Fruit fly (Drosophila melanogaster) whole organism, adult: ENCODE data around the gene CG32267.

Experiments
- CG11617 ChIP-seq: fragments of 200-800 bp; sonication (Bioruptor generic); optimal IDR thresholded peaks from 2 replicates; lab custom pipeline; 2017; ENCODE audit warnings: mild to moderate bottlenecking, missing biosample characterization, missing genetic modification reagents, missing genetic modification characterization
- CG12768 ChIP-seq: fragments of 200-800 bp; sonication (Bioruptor generic); optimal IDR thresholded peaks from 2 replicates; lab custom pipeline; 2017; ENCODE audit warnings: missing biosample characterization, missing genetic modification characterization, mild to moderate bottlenecking, moderate library complexity, missing genetic modification reagents
- CG14711 ChIP-seq: fragments of 200-800 bp; sonication (Bioruptor generic); optimal IDR thresholded peaks from 2 replicates; lab custom pipeline; 2018; ENCODE audit warnings: missing biosample characterization, mild to moderate bottlenecking, missing genetic modification characterization, moderate library complexity
- CG1620 ChIP-seq: fragments of 200-800 bp; sonication (Bioruptor generic); optimal IDR thresholded peaks from 2 replicates; lab custom pipeline; 2016; ENCODE audit warnings: missing biosample characterization, missing genetic modification characterization
- CG33017 ChIP-seq: fragments of 200-800 bp; sonication (Bioruptor generic); optimal IDR thresholded peaks from 2 replicates; lab custom pipeline; 2018; ENCODE audit warnings: missing biosample characterization, mild to moderate bottlenecking, missing genetic modification characterization, moderate library complexity
- CG5204 ChIP-seq: fragments of 200-800 bp; sonication (Bioruptor generic); optimal IDR thresholded peaks from 2 replicates; lab custom pipeline; 2016; ENCODE audit warnings: missing biosample characterization, missing genetic modification characterization
- CG7045 ChIP-seq: fragments of 200-800 bp; sonication (Bioruptor generic); optimal IDR thresholded peaks from 2 replicates; lab custom pipeline; 2017; ENCODE audit warnings: missing biosample characterization, mild to moderate bottlenecking, missing genetic modification characterization
- CG7101 ChIP-seq: fragments of 200-800 bp; sonication (Bioruptor generic); optimal IDR thresholded peaks from 2 replicates; lab custom pipeline; 2018; ENCODE audit warnings: missing biosample characterization, mild to moderate bottlenecking, missing genetic modification characterization, moderate library complexity
- Clk ChIP-seq: fragments of 200-800 bp; sonication (Bioruptor generic); optimal IDR thresholded peaks from 2 replicates; lab custom pipeline; 2017; ENCODE audit warnings: missing biosample characterization, missing genetic modification characterization
- Crg-1 ChIP-seq: fragments of 200-800 bp; sonication (Bioruptor generic); optimal IDR thresholded peaks from 2 replicates; lab custom pipeline; 2016; ENCODE audit warnings: missing biosample characterization, missing genetic modification characterization
- Hr96 ChIP-seq: fragments of 200-800 bp; sonication (Bioruptor generic); optimal IDR thresholded peaks from 2 replicates; lab custom pipeline; 2016; ENCODE audit warnings: missing biosample characterization, missing genetic modification characterization
- Mnt ChIP-seq: fragments of 200-800 bp; sonication (Bioruptor generic); optimal IDR thresholded peaks from 2 replicates; lab custom pipeline; 2016; ENCODE audit warnings: missing biosample characterization, mild to moderate bottlenecking, missing genetic modification characterization
- bab1 ChIP-seq: fragments of 200-800 bp; sonication (Bioruptor generic); optimal IDR thresholded peaks from 3 replicates; lab custom pipeline; 2019; ENCODE audit warnings: missing biosample characterization, mild to moderate bottlenecking, missing genetic modification characterization, moderate library complexity
- cic ChIP-seq: fragments of 200-800 bp; sonication (Bioruptor generic); optimal IDR thresholded peaks from 2 replicates; lab custom pipeline; 2017; ENCODE audit warnings: missing biosample characterization, mild to moderate bottlenecking, missing genetic modification characterization, moderate library complexity
- cnc ChIP-seq, 2 experiments: fragments of >200 bp; optimal IDR thresholded peaks; 2 replicates each; lab custom pipeline; 2017
- kay ChIP-seq: fragments of 200-800 bp; sonication (Bioruptor generic); peaks from one replicate; lab custom pipeline; 2016; ENCODE audit warnings: missing biosample characterization, missing genetic modification characterization, borderline replicate concordance
- ovo ChIP-seq: fragments of 200-800 bp; sonication (Bioruptor generic); optimal IDR thresholded peaks from 2 replicates; lab custom pipeline; 2016; ENCODE audit warnings: missing biosample characterization, missing genetic modification characterization
- pad ChIP-seq: fragments of 200-800 bp; sonication (Bioruptor generic); optimal IDR thresholded peaks from 3 replicates; lab custom pipeline; 2017; ENCODE audit warnings: missing biosample characterization, missing genetic modification characterization, mild to moderate bottlenecking, moderate library complexity, missing genetic modification reagents
- tj ChIP-seq: fragments of 200-800 bp; sonication (Bioruptor generic); optimal IDR thresholded peaks from 3 replicates; lab custom pipeline; 2017; ENCODE audit warnings: missing biosample characterization, mild to moderate bottlenecking, missing genetic modification characterization, moderate library complexity
- toe ChIP-seq: fragments of 200-800 bp; sonication (Bioruptor generic); optimal IDR thresholded peaks from 2 replicates; lab custom pipeline; 2016; ENCODE audit warnings: missing biosample characterization, missing genetic modification characterization

CG32267 gene

DNA sequence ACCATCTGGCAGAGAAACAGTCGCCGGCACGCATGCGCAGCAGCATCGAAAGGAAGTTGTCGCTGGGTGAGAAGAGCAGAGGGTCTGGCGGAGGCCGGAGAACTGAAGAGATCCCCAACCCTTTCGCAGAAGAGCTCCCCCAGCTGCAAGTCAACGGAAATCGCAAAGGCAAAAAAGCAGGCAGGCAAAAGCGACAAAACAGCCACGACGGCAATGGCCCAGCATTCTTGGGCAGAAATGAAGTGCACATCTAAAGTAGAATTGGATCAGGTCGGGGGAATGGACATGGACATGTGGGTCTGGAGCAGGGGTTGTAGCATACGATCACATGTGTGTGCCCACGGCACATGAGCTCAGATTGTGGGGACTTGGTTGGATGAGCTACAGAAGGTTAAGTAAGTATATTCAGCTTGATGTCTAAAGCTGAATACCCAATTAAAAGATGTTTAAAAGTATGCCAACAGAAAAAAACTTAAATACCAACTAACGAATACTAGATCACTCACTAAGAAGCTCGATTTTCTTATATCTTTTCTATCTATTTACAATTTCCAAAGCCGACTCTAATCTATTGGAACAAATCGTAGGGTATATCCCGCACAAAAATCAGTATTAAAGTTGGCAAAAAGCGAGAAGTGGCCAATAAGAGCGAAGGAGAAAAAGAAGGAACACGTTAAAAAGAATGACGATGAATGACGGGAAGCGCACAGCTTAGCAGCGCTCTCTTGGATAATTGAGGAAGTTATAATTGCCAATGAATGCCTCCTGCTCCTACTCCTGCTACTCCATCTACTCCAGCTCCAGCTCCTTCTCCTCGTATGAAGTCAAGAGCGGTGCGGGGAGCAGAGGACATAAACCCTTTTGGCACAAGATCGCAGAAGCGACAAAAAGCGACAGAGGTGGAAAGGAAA, 29.9 kb downstream of the CG32267 start:
- TF ChIP-seq ovo (GFP tag; lab: Kevin White, UChicago) = no peak
- no peak for TF ChIP-seq kay (GFP tag; lab: Kevin White, UChicago)
- TF ChIP-seq CG7101 = no peak
- TF ChIP-seq CG5204 (GFP tag; lab: Kevin White, UChicago) = no peak

DNA sequence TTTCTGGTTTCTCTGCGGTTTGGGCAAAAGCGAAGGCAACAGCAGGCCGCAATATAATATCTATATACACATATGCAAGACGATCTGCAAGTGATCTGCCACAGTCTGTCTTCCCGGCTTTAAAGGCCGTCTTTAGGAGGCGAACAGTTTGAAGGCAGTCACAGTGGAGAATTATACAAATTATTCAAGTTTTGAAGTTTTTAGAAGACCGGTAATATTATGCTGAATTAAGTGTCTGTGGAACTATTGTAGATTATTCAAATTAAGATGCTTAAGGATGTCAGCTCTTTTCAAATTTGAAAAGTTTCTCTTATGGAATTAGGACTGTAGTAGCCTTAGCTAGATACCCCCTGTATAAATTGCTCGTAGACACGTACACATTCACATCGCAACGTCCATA, 31.8 kb downstream of the CG32267 start:
- no peak for TF ChIP-seq Crg-1 (GFP tag; lab: Kevin White, UChicago)
- TF ChIP-seq cnc (optimal IDR thresholded peaks at IDR 0.05; lab: Kevin White, UChicago) = no peak
- no peak for TF ChIP-seq CG14711
- TF ChIP-seq cic = no peak
- TF ChIP-seq Mnt (GFP tag; lab: Kevin White, UChicago) = no peak
- no peak for TF ChIP-seq bab1 (GFP tag; lab: Kevin White, UChicago)
- no peak for TF ChIP-seq CG11617 (GFP tag; lab: Kevin White, UChicago)
- no peak for TF ChIP-seq CG12768 (GFP tag; lab: Kevin White, UChicago)
- TF ChIP-seq pad = no peak
- no peak for TF ChIP-seq toe (GFP tag; lab: Kevin White, UChicago)
- TF ChIP-seq CG1620 = no peak
- no peak for TF ChIP-seq tj (GFP tag; lab: Kevin White, UChicago)
- no peak for TF ChIP-seq CG7101
- TF ChIP-seq CG5204 (GFP tag; lab: Kevin White, UChicago) = no peak

DNA sequence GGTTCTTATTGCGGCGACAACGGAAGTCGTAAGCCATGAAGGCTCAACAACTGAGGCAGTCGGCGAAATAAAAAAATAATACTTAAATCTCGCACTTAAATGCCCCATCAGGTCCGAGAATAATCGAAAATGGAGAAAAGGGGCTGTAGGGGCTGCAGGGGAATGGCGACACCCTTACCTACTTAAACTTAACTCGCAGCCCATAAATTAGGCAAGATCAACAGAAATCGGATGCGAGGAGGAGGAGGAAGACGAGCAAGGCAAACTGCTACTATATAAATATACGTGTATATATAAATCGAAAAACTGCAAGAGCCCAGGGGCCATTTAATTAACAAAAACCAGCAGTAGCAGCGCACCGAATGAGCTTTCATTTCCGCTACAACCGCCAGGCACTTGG, 32.3 kb downstream of the CG32267 start:
- TF ChIP-seq pad (no peak), kay (GFP tag; lab: Kevin White, UChicago) (no peak), CG11617 (GFP tag; lab: Kevin White, UChicago) (no peak), tj (GFP tag; lab: Kevin White, UChicago) (peak; percentile 50)

DNA sequence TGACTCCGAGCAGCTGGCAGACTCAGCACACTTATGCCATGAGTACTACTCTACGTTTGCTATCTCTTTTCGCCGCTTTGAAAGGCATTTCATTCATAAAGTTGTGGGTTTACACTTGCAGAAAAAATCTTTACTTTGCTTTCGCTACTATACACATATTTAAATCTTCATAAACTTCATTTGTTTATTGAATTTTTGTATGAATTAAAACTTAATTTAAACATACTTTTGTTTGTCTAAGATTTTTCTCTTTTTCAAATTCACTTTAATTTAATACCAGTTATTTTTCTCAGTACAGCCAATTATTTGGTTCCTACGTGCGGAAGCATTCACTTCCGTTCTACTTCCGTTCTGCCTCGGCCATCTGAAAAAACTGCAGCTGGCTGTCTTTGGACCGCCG, 33.4 kb downstream of the CG32267 start:
- TF ChIP-seq CG14711 (no peak), ovo (GFP tag; lab: Kevin White, UChicago) (no peak), CG33017 (tag; lab: Kevin White, UChicago) (no peak), CG1620 (no peak), toe (GFP tag; lab: Kevin White, UChicago) (no peak), CG12768 (GFP tag; lab: Kevin White, UChicago) (no peak), pad (no peak), CG5204 (GFP tag; lab: Kevin White, UChicago) (no peak), Crg-1 (GFP tag; lab: Kevin White, UChicago) (no peak)

DNA sequence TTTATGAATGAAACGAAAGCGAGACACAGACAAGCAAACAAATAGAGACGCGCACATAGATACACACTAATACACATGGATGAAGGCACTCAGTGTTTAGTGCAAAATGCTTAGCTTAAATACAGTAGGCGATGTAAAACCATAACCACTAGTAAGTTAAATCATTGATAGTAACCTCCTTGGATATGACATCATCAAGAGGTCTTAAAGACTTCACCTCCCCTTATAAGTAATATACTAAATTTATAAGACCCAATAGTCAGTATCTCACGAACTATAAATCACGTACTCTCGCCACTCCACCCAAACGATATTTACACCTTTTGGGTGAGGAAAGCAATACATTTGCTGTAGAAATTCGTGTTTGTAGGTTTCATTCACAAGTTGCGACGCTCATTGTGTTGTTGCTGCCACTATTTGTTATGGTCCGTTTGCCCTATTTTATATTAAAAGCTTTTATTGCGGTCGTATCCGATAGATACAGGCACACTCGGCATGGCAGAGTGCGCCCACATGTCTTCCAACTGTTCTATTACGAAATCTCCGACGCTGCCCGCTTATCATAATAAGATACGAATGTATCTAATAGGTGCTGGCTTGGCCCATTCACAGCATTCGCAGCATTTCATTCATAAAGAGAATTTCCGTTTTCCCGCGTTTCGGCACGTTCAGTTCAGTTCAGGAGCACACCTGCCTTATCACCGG, 34.1 kb downstream of the CG32267 start:
- no peak for TF ChIP-seq CG14711
- peak; percentile 76 for TF ChIP-seq cic

DNA sequence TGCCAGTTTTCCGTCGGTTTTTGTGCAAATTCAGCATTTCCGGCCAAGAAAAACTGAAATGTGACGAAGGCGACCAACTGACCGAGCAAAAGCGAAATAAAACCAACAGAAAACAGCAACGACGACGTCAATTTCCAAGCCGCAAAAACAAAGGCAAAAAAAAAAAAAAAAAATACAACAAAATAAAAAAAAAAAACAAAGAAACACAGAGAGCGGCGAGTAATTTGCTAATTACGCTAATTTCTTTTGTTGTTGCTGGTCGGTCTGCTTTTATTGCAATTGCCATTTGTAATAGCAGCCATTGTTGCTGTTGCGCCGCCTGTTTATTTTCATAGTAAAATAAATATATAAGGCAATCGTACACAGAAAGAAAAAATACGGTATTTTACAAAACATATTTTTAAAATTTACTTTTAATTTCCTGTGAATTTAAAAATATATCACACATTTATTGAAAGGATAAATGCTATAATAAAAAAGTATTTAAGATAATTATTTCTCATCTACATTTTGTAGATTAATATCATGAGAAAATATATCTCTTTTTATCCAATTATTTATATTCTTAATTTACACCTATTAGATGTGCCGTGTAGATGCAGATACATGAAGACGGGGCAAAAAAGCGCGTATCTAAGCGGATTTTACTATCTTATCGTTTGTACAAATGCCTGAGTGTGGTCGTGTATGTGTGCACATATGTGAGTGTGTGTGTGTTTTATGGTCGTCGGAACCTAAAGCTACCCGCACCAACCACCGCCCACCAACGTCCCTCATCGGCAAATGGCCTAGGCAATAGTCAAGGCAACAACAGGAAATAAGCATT, 34.9 kb downstream of the CG32267 start:
- TF ChIP-seq Hr96 (GFP tag; lab: Kevin White, UChicago) = peak; percentile 10
- peak; percentile 95 for TF ChIP-seq tj (GFP tag; lab: Kevin White, UChicago)
- TF ChIP-seq CG12768 (GFP tag; lab: Kevin White, UChicago) = no peak
- peak; percentile 28 for TF ChIP-seq pad
- no peak for TF ChIP-seq cnc (optimal IDR thresholded peaks at IDR 0.05; lab: Kevin White, UChicago)
- TF ChIP-seq Clk (GFP tag; lab: Kevin White, UChicago) = no peak
- peak; percentile 0 for TF ChIP-seq CG5204 (GFP tag; lab: Kevin White, UChicago)
- peak; percentile 77 for TF ChIP-seq CG11617 (GFP tag; lab: Kevin White, UChicago)
- TF ChIP-seq kay (GFP tag; lab: Kevin White, UChicago) = peak; percentile 42
- TF ChIP-seq CG33017 (tag; lab: Kevin White, UChicago) = peak; percentile 79
- peak; percentile 83 for TF ChIP-seq CG7101
- TF ChIP-seq cic = peak; percentile 95
- no peak for TF ChIP-seq CG1620
- no peak for TF ChIP-seq bab1 (GFP tag; lab: Kevin White, UChicago)
- TF ChIP-seq toe (GFP tag; lab: Kevin White, UChicago) = peak; percentile 6
- TF ChIP-seq CG14711 = peak; percentile 80
- TF ChIP-seq Mnt (GFP tag; lab: Kevin White, UChicago) = no peak
- peak; percentile 48 for TF ChIP-seq CG7045 (GFP tag; lab: Kevin White, UChicago)
- peak; percentile 34 for TF ChIP-seq ovo (GFP tag; lab: Kevin White, UChicago)
